Worm (Caenorhabditis elegans) whole organism, late embryonic: ENCODE results near the gene K02E2.6.
"Not testable (repeated sequence)": the region's sequence is repeated elsewhere in the genome, so short reads cannot be mapped to it uniquely, and the experiment has no call there.

ENCODE experiments used
- C08G9.2 ChIP-seq: sonication (generic microtip); optimal IDR thresholded peaks from 2 replicates; lab custom pipeline; 2016; ENCODE audit warnings: mild to moderate bottlenecking, missing genetic modification characterization, moderate library complexity, missing compliant biosample characterization
- K02D7.2 ChIP-seq: sonication (generic microtip); optimal IDR thresholded peaks from 2 replicates; lab custom pipeline; 2017; ENCODE audit warnings: mild to moderate bottlenecking, missing genetic modification characterization, missing compliant biosample characterization
- K09A11.1 ChIP-seq: sonication (generic microtip); optimal IDR thresholded peaks from 2 replicates; lab custom pipeline; 2017; ENCODE audit warnings: antibody characterized with exemption, mild to moderate bottlenecking, missing genetic modification characterization, missing compliant biosample characterization; ENCODE audit not compliant: insufficient read depth
- T23F11.4 ChIP-seq: fragments of 200-800 bp; sonication (Bioruptor generic); optimal IDR thresholded peaks from 2 replicates; lab custom pipeline; 2018; ENCODE audit warnings: mild to moderate bottlenecking, missing genetic modification characterization, missing compliant biosample characterization
- Y22D7AL.16 ChIP-seq: sonication (generic microtip); optimal IDR thresholded peaks from 2 replicates; lab custom pipeline; 2016; ENCODE audit warnings: missing genetic modification characterization, missing compliant biosample characterization
- ahr-1 ChIP-seq: sonication (generic microtip); optimal IDR thresholded peaks from 2 replicates; lab custom pipeline; 2016; ENCODE audit warnings: missing genetic modification characterization, missing compliant biosample characterization
- ama-1 ChIP-seq: fragments of 150-350 bp; optimal IDR thresholded peaks from 2 replicates; lab custom pipeline; 2014
- ceh-14 ChIP-seq: sonication (generic microtip); optimal IDR thresholded peaks from 2 replicates; lab custom pipeline; 2016; ENCODE audit warnings: missing genotype, missing genetic modification characterization, missing compliant biosample characterization
- ceh-18 ChIP-seq: sonication (generic microtip); optimal IDR thresholded peaks from 2 replicates; lab custom pipeline; 2016; ENCODE audit warnings: missing genetic modification characterization, missing compliant biosample characterization
- ceh-19 ChIP-seq: fragments of 200-800 bp; sonication (Bioruptor generic); optimal IDR thresholded peaks from 2 replicates; lab custom pipeline; 2018; ENCODE audit warnings: mild to moderate bottlenecking, missing genetic modification characterization, missing compliant biosample characterization
- ceh-24 ChIP-seq: sonication (generic microtip); optimal IDR thresholded peaks from 2 replicates; lab custom pipeline; 2016; ENCODE audit warnings: mild to moderate bottlenecking, missing genetic modification characterization, missing compliant biosample characterization
- ceh-30 ChIP-seq: fragments of 150-350 bp; optimal IDR thresholded peaks from 2 replicates; lab custom pipeline; 2014; ENCODE audit warnings: missing biosample characterization, missing genetic modification characterization
- ceh-31 ChIP-seq: sonication (generic microtip); optimal IDR thresholded peaks from 2 replicates; lab custom pipeline; 2016; ENCODE audit warnings: missing genetic modification characterization, missing compliant biosample characterization
- ceh-45 ChIP-seq: fragments of 200-800 bp; sonication (Bioruptor generic); IDR thresholded peaks from 2 replicates; pipeline ENCODE4 v1.3.6; 2022; ENCODE audit warnings: missing genetic modification reagents, missing genetic modification characterization, missing compliant biosample characterization
- che-1 ChIP-seq: sonication (generic microtip); optimal IDR thresholded peaks from 2 replicates; lab custom pipeline; 2016; ENCODE audit warnings: mild to moderate bottlenecking, missing genetic modification characterization, missing compliant biosample characterization
- dmd-4 ChIP-seq: sonication (generic microtip); optimal IDR thresholded peaks from 2 replicates; lab custom pipeline; 2016; ENCODE audit warnings: borderline replicate concordance, missing genetic modification characterization, missing compliant biosample characterization
- elt-2 ChIP-seq: sonication (generic microtip); optimal IDR thresholded peaks from 2 replicates; lab custom pipeline; 2016; ENCODE audit warnings: missing genetic modification reagents, missing genetic modification characterization, missing compliant biosample characterization
- fkh-10 ChIP-seq: fragments of 150-350 bp; optimal IDR thresholded peaks from 2 replicates; lab custom pipeline; 2014; ENCODE audit warnings: missing biosample characterization, missing genetic modification reagents, missing genetic modification characterization
- fkh-6 ChIP-seq: sonication (generic microtip); optimal IDR thresholded peaks from 2 replicates; lab custom pipeline; 2016; ENCODE audit warnings: missing genetic modification characterization, missing compliant biosample characterization
- hlh-15 ChIP-seq: sonication (generic microtip); optimal IDR thresholded peaks from 2 replicates; lab custom pipeline; 2016; ENCODE audit warnings: missing genetic modification characterization, missing compliant biosample characterization
- hlh-30 ChIP-seq: sonication (generic microtip); optimal IDR thresholded peaks from 2 replicates; lab custom pipeline; 2017; ENCODE audit warnings: antibody characterized with exemption, missing genetic modification characterization, missing compliant biosample characterization; ENCODE audit not compliant: insufficient read depth
- madf-2 ChIP-seq: sonication (generic microtip); optimal IDR thresholded peaks from 2 replicates; lab custom pipeline; 2017; ENCODE audit warnings: missing genetic modification characterization, missing compliant biosample characterization
- mec-3 ChIP-seq: sonication (generic microtip); optimal IDR thresholded peaks from 2 replicates; lab custom pipeline; 2016; ENCODE audit warnings: borderline replicate concordance, missing genetic modification characterization, missing compliant biosample characterization
- nfya-1 ChIP-seq: sonication (generic microtip); optimal IDR thresholded peaks from 2 replicates; lab custom pipeline; 2017; ENCODE audit warnings: missing genetic modification characterization, mild to moderate bottlenecking, missing compliant biosample characterization, antibody characterized with exemption, moderate library complexity
- nhr-232 ChIP-seq: sonication (generic microtip); optimal IDR thresholded peaks from 2 replicates; lab custom pipeline; 2016; ENCODE audit warnings: missing genetic modification characterization, missing compliant biosample characterization
- npax-4 ChIP-seq: sonication (generic microtip); optimal IDR thresholded peaks from 2 replicates; lab custom pipeline; 2016; ENCODE audit warnings: missing genetic modification characterization, missing compliant biosample characterization
- odd-2 ChIP-seq: sonication (generic microtip); optimal IDR thresholded peaks from 2 replicates; lab custom pipeline; 2017; ENCODE audit warnings: antibody characterized with exemption, mild to moderate bottlenecking, missing genetic modification characterization, missing compliant biosample characterization
- pha-2 ChIP-seq: sonication (generic microtip); optimal IDR thresholded peaks from 2 replicates; lab custom pipeline; 2017; ENCODE audit warnings: mild to moderate bottlenecking, missing genetic modification characterization, missing compliant biosample characterization
- pha-4 ChIP-seq: fragments of 150-350 bp; optimal IDR thresholded peaks from 2 replicates; lab custom pipeline; 2018; ENCODE audit warnings: missing biosample characterization, missing genetic modification reagents, missing genetic modification characterization
- sdc-2 ChIP-seq: sonication (generic microtip); optimal IDR thresholded peaks from 2 replicates; lab custom pipeline; 2016; ENCODE audit warnings: missing genotype, missing genetic modification characterization, missing compliant biosample characterization
- sox-2 ChIP-seq: fragments of 200-800 bp; sonication (Bioruptor generic); IDR thresholded peaks from 2 replicates; pipeline ENCODE4 v1.3.6; 2022; ENCODE audit warnings: missing genetic modification reagents, missing genetic modification characterization, missing compliant biosample characterization
- sox-4 ChIP-seq: sonication (generic microtip); optimal IDR thresholded peaks from 2 replicates; lab custom pipeline; 2017; ENCODE audit warnings: mild to moderate bottlenecking, missing genetic modification characterization, inconsistent platforms, missing compliant biosample characterization
- syd-9 ChIP-seq: sonication (generic microtip); optimal IDR thresholded peaks from 2 replicates; lab custom pipeline; 2016; ENCODE audit warnings: mild to moderate bottlenecking, missing genetic modification characterization, moderate library complexity, missing compliant biosample characterization
- tbx-7 ChIP-seq: sonication (generic microtip); optimal IDR thresholded peaks from 2 replicates; lab custom pipeline; 2016; ENCODE audit warnings: missing genotype, missing genetic modification characterization, missing compliant biosample characterization
- unc-42 ChIP-seq: sonication (generic microtip); optimal IDR thresholded peaks from 2 replicates; lab custom pipeline; 2016; ENCODE audit warnings: missing genotype, missing genetic modification characterization, missing compliant biosample characterization
- ztf-16 ChIP-seq: sonication (generic microtip); optimal IDR thresholded peaks from 2 replicates; lab custom pipeline; 2017; ENCODE audit warnings: missing genetic modification characterization, missing compliant biosample characterization

K02E2.6 gene

ce11 chrV:20350382-20350781 lies 30.0 kb upstream of the K02E2.6 start:
- no peak for TF ChIP-seq K02D7.2 (tag; lab: Kevin White, UChicago)
- no peak for TF ChIP-seq madf-2 (tag; lab: Kevin White, UChicago)

DNA sequence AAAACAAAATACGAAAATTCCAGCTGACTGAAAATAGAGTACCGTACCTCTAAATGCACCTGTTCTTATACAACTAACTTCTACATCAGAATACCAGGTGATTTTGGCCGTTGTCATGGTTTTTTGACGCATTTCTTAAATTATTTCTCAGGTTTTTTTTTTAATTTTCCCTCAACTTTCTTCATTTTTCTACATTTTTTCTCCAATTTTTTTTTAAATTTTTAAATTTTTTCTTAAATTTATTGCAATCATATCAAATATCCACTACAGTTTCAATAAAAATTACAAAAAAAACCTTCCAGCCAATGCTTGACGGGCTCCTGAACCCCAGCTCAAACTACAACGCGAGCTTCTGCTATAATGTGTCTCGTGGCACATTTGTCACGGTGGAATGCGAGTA lies 29.2 kb upstream of the K02E2.6 start, which contains the start of gene K02E2.1:
K02E2.1 (plus strand) TSS at position 301 of the 400 bp plus-strand sequence.
- TF ChIP-seq T23F11.4 (GFP tag; lab: Kevin White, UChicago) (no peak), ceh-14 (tag; lab: Kevin White, UChicago) (no peak), ceh-19 (GFP tag; lab: Kevin White, UChicago) (no peak), dmd-4 (tag; lab: Kevin White, UChicago) (no peak), K09A11.1 (tag; lab: Kevin White, UChicago) (no peak), npax-4 (tag; lab: Kevin White, UChicago) (no peak), hlh-30 (no peak), ceh-45 (GFP tag; lab: Robert Waterston, UW) (no peak), pha-2 (tag; lab: Kevin White, UChicago) (no peak)
- TF ChIP-seq, all 69 proteins: peak for 0

ce11 chrV:20356472-20356871 lies 23.9 kb upstream of the K02E2.6 start, which contains the start of gene grd-11:
grd-11 (plus strand) TSS chrV:20356772.
- TF ChIP-seq pha-4 (tag; lab: Kevin White, UChicago) (no peak), ahr-1 (tag; lab: Kevin White, UChicago) (no peak), nhr-232 (tag; lab: Kevin White, UChicago) (no peak)

- TF ChIP-seq unc-42 (tag; lab: Kevin White, UChicago) (no peak), ceh-30 (tag; lab: Kevin White, UChicago) (no peak), fkh-10 (GFP tag; lab: Kevin White, UChicago) (no peak), fkh-6 (tag; lab: Kevin White, UChicago) (no peak), ama-1 (lab: Kevin White, UChicago) (no peak), odd-2 (tag; lab: Kevin White, UChicago) (no peak), syd-9 (tag; lab: Kevin White, UChicago) (no peak), mec-3 (tag; lab: Kevin White, UChicago) (no peak), sdc-2 (no peak), C08G9.2 (tag; lab: Kevin White, UChicago) (no peak), nfya-1 (tag; lab: Kevin White, UChicago) (no peak), ceh-24 (tag; lab: Kevin White, UChicago) (no peak)
Measured at ce11 chrV:20366839-20367238, 13.5 kb upstream of the K02E2.6 start, which contains the start of gene K02E2.8. K02E2.8 (minus strand) TSS chrV:20366939.

DNA sequence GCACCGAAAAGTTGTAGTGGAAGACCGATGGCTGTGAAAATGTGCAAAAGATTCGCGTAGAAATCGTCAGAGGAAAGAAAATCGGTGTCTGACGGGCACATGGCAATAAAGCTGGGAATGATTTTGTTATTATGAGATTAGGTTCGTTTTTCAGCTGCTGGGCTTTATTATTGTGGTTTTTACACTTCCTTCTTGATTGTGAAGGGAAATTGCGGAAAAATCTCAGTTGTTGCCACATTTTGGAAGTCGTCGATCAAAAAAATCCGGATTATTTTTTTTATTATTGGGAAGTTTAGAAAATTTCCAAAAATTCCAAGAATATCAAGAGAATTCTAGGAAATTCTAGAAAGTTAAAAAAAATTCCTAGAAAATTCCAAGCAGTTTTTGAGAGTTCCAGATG lies 11.2 kb upstream of the K02E2.6 start, which contains the start of gene srh-177:
srh-177 (minus strand) TSS at position 101 of the 400 bp plus-strand sequence.
- not testable (repeated sequence) for TF ChIP-seq Y22D7AL.16, elt-2, hlh-15 (tag; lab: Kevin White, UChicago)

DNA sequence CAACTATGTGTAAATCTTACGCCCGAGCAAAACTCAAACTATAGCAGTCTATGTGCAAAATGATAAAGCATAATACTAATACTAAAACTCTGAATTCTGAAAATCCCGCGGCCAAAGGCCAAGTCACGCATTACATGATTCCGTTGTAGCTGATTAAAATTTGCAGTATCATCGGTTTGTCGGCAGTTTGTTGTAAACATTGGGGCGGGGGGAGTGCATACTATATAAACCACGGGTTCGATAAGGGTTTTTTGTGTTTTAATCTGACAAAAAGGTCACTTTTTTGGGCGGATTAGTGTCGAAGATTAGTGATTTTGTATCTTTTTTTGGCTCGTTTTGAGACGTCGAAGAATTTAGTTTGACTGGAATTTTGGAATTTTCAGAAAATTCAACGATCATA lies 5.9 kb upstream of the K02E2.6 start:
- TF ChIP-seq hlh-30 (no peak), K09A11.1 (tag; lab: Kevin White, UChicago) (no peak), ceh-19 (GFP tag; lab: Kevin White, UChicago) (no peak), sox-2 (GFP tag; lab: Robert Waterston, UW) (no peak), ceh-18 (tag; lab: Kevin White, UChicago) (no peak), fkh-6 (tag; lab: Kevin White, UChicago) (no peak), ceh-31 (tag; lab: Kevin White, UChicago) (no peak), che-1 (no peak), tbx-7 (tag; lab: Kevin White, UChicago) (no peak), madf-2 (tag; lab: Kevin White, UChicago) (no peak), ztf-16 (no peak), sox-4 (tag; lab: Kevin White, UChicago) (no peak), odd-2 (tag; lab: Kevin White, UChicago) (no peak)
